Fruit fly (Drosophila melanogaster) whole organism, embryonic: ENCODE measurements around the gene NimC3.

ENCODE experiments used
- Adf1 ChIP-seq: fragments of 200-800 bp; sonication (Bioruptor generic); IDR thresholded peaks from 2 replicates; pipeline ENCODE4 v1.3.6; 2022; ENCODE audit warnings: missing biosample characterization, missing genetic modification characterization
- Atf3 ChIP-seq: fragments of 200-800 bp; sonication (Bioruptor generic); optimal IDR thresholded peaks from 3 replicates; lab custom pipeline; 2016; ENCODE audit warnings: missing biosample characterization, missing genetic modification characterization
- CG10209 ChIP-seq: fragments of 200-800 bp; sonication (Bioruptor generic); optimal IDR thresholded peaks from 3 replicates; lab custom pipeline; 2017; ENCODE audit warnings: missing biosample characterization, mild to moderate bottlenecking, missing genetic modification characterization, missing genetic modification reagents
- CG10979 ChIP-seq: fragments of 200-800 bp; sonication (Bioruptor generic); optimal IDR thresholded peaks from 2 replicates; lab custom pipeline; 2018; ENCODE audit warnings: missing biosample characterization, mild to moderate bottlenecking, missing genetic modification characterization, moderate library complexity
- CG11085 ChIP-seq: fragments of 200-800 bp; sonication (Bioruptor generic); IDR thresholded peaks from 2 replicates; pipeline ENCODE4 v1.3.6; 2022; ENCODE audit warnings: missing biosample characterization, missing genetic modification characterization
- CG11695 ChIP-seq: fragments of 200-800 bp; sonication (Bioruptor generic); IDR thresholded peaks from 3 replicates; pipeline ENCODE4 v1.3.6; 2022; ENCODE audit warnings: missing biosample characterization, missing genetic modification characterization
- CG12236 ChIP-seq: fragments of 200-800 bp; sonication (Bioruptor generic); optimal IDR thresholded peaks from 2 replicates; lab custom pipeline; 2016; ENCODE audit warnings: missing biosample characterization, missing genetic modification characterization
- CG12299 ChIP-seq: fragments of 200-800 bp; sonication (Bioruptor generic); optimal IDR thresholded peaks from 2 replicates; lab custom pipeline; 2018; ENCODE audit warnings: missing biosample characterization, mild to moderate bottlenecking, missing genetic modification characterization
- CG13894 ChIP-seq: fragments of 200-800 bp; sonication (Bioruptor generic); optimal IDR thresholded peaks from 3 replicates; lab custom pipeline; 2018; ENCODE audit warnings: missing biosample characterization, mild to moderate bottlenecking, missing genetic modification characterization, moderate library complexity
- CG18476 ChIP-seq: fragments of 200-800 bp; sonication (Bioruptor generic); optimal IDR thresholded peaks from 2 replicates; lab custom pipeline; 2016; ENCODE audit warnings: missing biosample characterization, mild to moderate bottlenecking, missing genetic modification characterization
- CG30403 ChIP-seq: fragments of 200-800 bp; sonication (Bioruptor generic); optimal IDR thresholded peaks from 3 replicates; lab custom pipeline; 2016; ENCODE audit warnings: missing biosample characterization, missing genetic modification characterization
- CG3847 ChIP-seq: fragments of 200-800 bp; sonication (Bioruptor generic); IDR thresholded peaks from 2 replicates; pipeline ENCODE4 v1.3.6; 2022; ENCODE audit warnings: missing biosample characterization, missing genetic modification characterization
- CG43689 ChIP-seq: fragments of 200-800 bp; sonication (Bioruptor generic); IDR thresholded peaks from 2 replicates; pipeline ENCODE4 v1.3.6; 2022; ENCODE audit warnings: missing biosample characterization, missing genetic modification characterization
- CG4730 ChIP-seq: fragments of 200-800 bp; sonication (Bioruptor generic); IDR thresholded peaks from 2 replicates; pipeline ENCODE4 v1.3.6; 2022; ENCODE audit warnings: missing biosample characterization, missing genetic modification characterization
- CG6175 ChIP-seq: fragments of 200-800 bp; sonication (Bioruptor generic); IDR thresholded peaks from 3 replicates; pipeline ENCODE4 v1.3.6; 2022; ENCODE audit warnings: missing biosample characterization, missing genetic modification characterization
- CG6272 ChIP-seq: fragments of 200-800 bp; sonication (Bioruptor generic); IDR thresholded peaks from 2 replicates; pipeline ENCODE4 v1.3.6; 2022; ENCODE audit warnings: missing biosample characterization, missing genetic modification characterization
- CG6765 ChIP-seq: fragments of 200-800 bp; sonication (Bioruptor generic); optimal IDR thresholded peaks from 3 replicates; lab custom pipeline; 2017; ENCODE audit warnings: missing biosample characterization, mild to moderate bottlenecking, missing genetic modification characterization
- CG7839 ChIP-seq: fragments of 200-800 bp; sonication (Bioruptor generic); optimal IDR thresholded peaks from 3 replicates; lab custom pipeline; 2018; ENCODE audit warnings: missing biosample characterization, mild to moderate bottlenecking, missing genetic modification characterization, moderate library complexity
- CG8388 ChIP-seq: fragments of 200-800 bp; sonication (Bioruptor generic); optimal IDR thresholded peaks from 2 replicates; lab custom pipeline; 2019; ENCODE audit warnings: missing biosample characterization, mild to moderate bottlenecking, missing genetic modification characterization, moderate library complexity
- CG8924 ChIP-seq: fragments of 200-800 bp; optimal IDR thresholded peaks from 3 replicates; lab custom pipeline; 2019; ENCODE audit warnings: missing biosample characterization, mild to moderate bottlenecking, missing genetic modification characterization, moderate library complexity
- CG9797 ChIP-seq: fragments of 200-800 bp; sonication (Bioruptor generic); optimal IDR thresholded peaks from 3 replicates; lab custom pipeline; 2018; ENCODE audit warnings: missing biosample characterization, mild to moderate bottlenecking, missing genetic modification characterization
- CoRest ChIP-seq: fragments of 200-800 bp; sonication (Bioruptor generic); optimal IDR thresholded peaks from 3 replicates; lab custom pipeline; 2018; ENCODE audit warnings: missing biosample characterization, mild to moderate bottlenecking, missing genetic modification characterization, moderate library complexity
- D19B ChIP-seq: fragments of 200-800 bp; sonication (Bioruptor generic); optimal IDR thresholded peaks from 2 replicates; lab custom pipeline; 2017; ENCODE audit warnings: missing biosample characterization, mild to moderate bottlenecking, missing genetic modification characterization
- Dip2 ChIP-seq: fragments of 200-800 bp; sonication (Bioruptor generic); IDR thresholded peaks from 2 replicates; pipeline ENCODE4 v1.3.6; 2022; ENCODE audit warnings: missing biosample characterization, missing genetic modification characterization
- Dp ChIP-seq: fragments of 200-800 bp; sonication (Bioruptor generic); optimal IDR thresholded peaks from 2 replicates; lab custom pipeline; 2018; ENCODE audit warnings: missing biosample characterization, mild to moderate bottlenecking, missing genetic modification characterization, moderate library complexity
- Drgx ChIP-seq: fragments of 200-800 bp; sonication (Bioruptor generic); IDR thresholded peaks from 2 replicates; pipeline ENCODE4 v1.3.6; 2022; ENCODE audit warnings: missing biosample characterization, missing genetic modification characterization
- HLH54F ChIP-seq: fragments of 200-800 bp; sonication (Bioruptor generic); optimal IDR thresholded peaks from 3 replicates; lab custom pipeline; 2016; ENCODE audit warnings: missing biosample characterization, missing genetic modification characterization
- HmgD ChIP-seq: fragments of 200-800 bp; sonication (Bioruptor generic); optimal IDR thresholded peaks from 3 replicates; lab custom pipeline; 2016; ENCODE audit warnings: missing biosample characterization, missing genetic modification characterization
- HmgZ ChIP-seq: fragments of 200-800 bp; sonication (Bioruptor generic); optimal IDR thresholded peaks from 2 replicates; lab custom pipeline; 2018; ENCODE audit warnings: missing biosample characterization, mild to moderate bottlenecking, missing genetic modification characterization
- Kr ChIP-seq: fragments of 200-800 bp; sonication (Bioruptor generic); optimal IDR thresholded peaks from 2 replicates; lab custom pipeline; 2017; ENCODE audit warnings: missing biosample characterization, mild to moderate bottlenecking, missing genetic modification characterization
- Oaz ChIP-seq: fragments of 200-800 bp; sonication (Bioruptor generic); IDR thresholded peaks from 2 replicates; pipeline ENCODE4 v1.3.6; 2022; ENCODE audit warnings: missing biosample characterization, missing genetic modification characterization
- Poxn ChIP-seq: fragments of 200-800 bp; sonication (Bioruptor generic); IDR thresholded peaks from 2 replicates; pipeline ENCODE4 v1.3.6; 2022; ENCODE audit warnings: missing biosample characterization, missing genetic modification characterization
- Six4 ChIP-seq: fragments of 200-800 bp; sonication (Bioruptor generic); optimal IDR thresholded peaks from 2 replicates; lab custom pipeline; 2016; ENCODE audit warnings: missing biosample characterization, missing genetic modification characterization
- Sry-δ ChIP-seq: fragments of 200-800 bp; sonication (Bioruptor generic); optimal IDR thresholded peaks from 2 replicates; lab custom pipeline; 2016; ENCODE audit warnings: missing biosample characterization, missing genetic modification characterization
- Vsx1 ChIP-seq: fragments of 200-800 bp; sonication (Bioruptor generic); optimal IDR thresholded peaks from 2 replicates; lab custom pipeline; 2017; ENCODE audit warnings: missing biosample characterization, mild to moderate bottlenecking, missing genetic modification characterization, missing genetic modification reagents
- Xbp1 ChIP-seq: fragments of 200-800 bp; sonication (Bioruptor generic); optimal IDR thresholded peaks from 3 replicates; lab custom pipeline; 2016; ENCODE audit warnings: missing biosample characterization, mild to moderate bottlenecking, missing genetic modification characterization
- aop ChIP-seq: fragments of 200-800 bp; sonication (Bioruptor generic); IDR thresholded peaks from 2 replicates; pipeline ENCODE4 v1.3.6; 2022; ENCODE audit warnings: missing biosample characterization, missing genetic modification characterization
- bab2 ChIP-seq: fragments of 200-800 bp; sonication (Bioruptor generic); optimal IDR thresholded peaks from 2 replicates; lab custom pipeline; 2016; ENCODE audit warnings: missing biosample characterization, missing genetic modification characterization
- br ChIP-seq: fragments of >200 bp; optimal IDR thresholded peaks from 2 replicates; lab custom pipeline; 2017
- ewg ChIP-seq: fragments of 200-800 bp; sonication (Bioruptor generic); optimal IDR thresholded peaks from 3 replicates; lab custom pipeline; 2017; ENCODE audit warnings: mild to moderate bottlenecking, missing biosample characterization, missing genetic modification reagents, missing genetic modification characterization
- gce ChIP-seq: fragments of 200-800 bp; sonication (Bioruptor generic); IDR thresholded peaks from 3 replicates; pipeline ENCODE4 v1.3.6; 2022; ENCODE audit warnings: missing biosample characterization, missing genetic modification characterization
- kah ChIP-seq: fragments of 200-800 bp; sonication (Bioruptor generic); optimal IDR thresholded peaks from 2 replicates; lab custom pipeline; 2018; ENCODE audit warnings: missing biosample characterization, mild to moderate bottlenecking, missing genetic modification characterization
- luna ChIP-seq: fragments of 200-800 bp; sonication (Bioruptor generic); optimal IDR thresholded peaks from 2 replicates; lab custom pipeline; 2016; ENCODE audit warnings: missing biosample characterization, missing genetic modification characterization
- pb ChIP-seq: fragments of 200-800 bp; sonication (Bioruptor generic); optimal IDR thresholded peaks from 3 replicates; lab custom pipeline; 2016; ENCODE audit warnings: missing biosample characterization, missing genetic modification characterization
- psq ChIP-seq: fragments of 200-800 bp; sonication (Bioruptor generic); optimal IDR thresholded peaks from 2 replicates; lab custom pipeline; 2017; ENCODE audit warnings: missing biosample characterization, missing genetic modification characterization
- ssp ChIP-seq: fragments of 200-800 bp; sonication (Bioruptor generic); IDR thresholded peaks from 2 replicates; pipeline ENCODE4 v1.3.6; 2022; ENCODE audit warnings: missing biosample characterization, missing genetic modification characterization
- stwl ChIP-seq: fragments of 200-800 bp; sonication (Bioruptor generic); optimal IDR thresholded peaks from 3 replicates; lab custom pipeline; 2018; ENCODE audit warnings: missing biosample characterization, mild to moderate bottlenecking, missing genetic modification characterization, moderate library complexity
- tio ChIP-seq: fragments of 200-800 bp; sonication (Bioruptor generic); optimal IDR thresholded peaks from 2 replicates; lab custom pipeline; 2017; ENCODE audit warnings: missing biosample characterization, missing genetic modification characterization, inconsistent platforms
- tll ChIP-seq, 2 experiments: fragments of 200-800 bp in 1 of 2; fragments of >200 bp in 1 of 2; sonication (Bioruptor generic) in 1 of 2; optimal IDR thresholded peaks; 2 replicates each; lab custom pipeline; 2017 to 2019; ENCODE audit warnings: missing biosample characterization in 2 of 2, missing genetic modification characterization in 2 of 2, mild to moderate bottlenecking in 1 of 2, moderate library complexity in 1 of 2
- toy ChIP-seq: fragments of 200-800 bp; sonication (Bioruptor generic); IDR thresholded peaks from 2 replicates; pipeline ENCODE4 v1.3.6; 2022; ENCODE audit warnings: missing biosample characterization, missing genetic modification characterization
- zen2 ChIP-seq: fragments of 200-800 bp; sonication (Bioruptor generic); IDR thresholded peaks from 3 replicates; pipeline ENCODE4 v1.3.6; 2022; ENCODE audit warnings: missing biosample characterization, missing genetic modification characterization; ENCODE audit not compliant: partially characterized antibody

Gene NimC3

DNA sequence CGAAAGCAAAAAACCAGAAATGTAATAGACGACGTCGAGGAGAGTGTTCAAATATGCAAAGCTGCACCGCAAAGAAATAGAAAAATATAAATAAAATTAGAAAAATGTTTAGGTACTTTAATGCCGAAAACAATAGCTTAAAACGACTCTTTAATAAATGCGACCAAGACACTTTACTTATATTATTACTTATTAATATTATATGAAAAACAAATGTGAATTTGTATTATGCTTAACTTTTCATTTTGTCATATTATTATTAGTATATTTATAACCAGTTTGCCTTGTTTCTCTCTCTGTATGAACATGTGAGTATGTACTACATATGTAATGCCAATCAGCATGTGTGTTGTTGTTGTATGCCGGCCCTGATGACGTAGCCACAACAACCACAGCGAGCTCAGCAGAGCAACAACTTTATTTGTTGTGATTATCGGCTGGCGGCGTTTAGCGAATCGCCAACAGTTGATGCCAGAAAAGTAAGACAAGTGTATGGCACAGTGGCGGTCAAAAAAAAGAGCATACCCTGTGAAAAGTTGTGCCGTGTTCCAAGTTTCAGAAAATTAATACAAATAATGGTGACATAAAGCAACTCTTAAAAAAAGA is 2.2 kb upstream of the NimC3 start (continued):
- TF ChIP-seq Atf3 (GFP tag; lab: Kevin White, UChicago) (peak; percentile 49), CoRest (tag; lab: Kevin White, UChicago) (peak; percentile 98), bab2 (peak; percentile 59), aop (GFP tag; lab: Robert Waterston, UW) (no peak), CG8924 (tag; lab: Kevin White, UChicago) (peak; percentile 98), D19B (GFP tag; lab: Kevin White, UChicago) (peak; percentile 82), pb (GFP tag; lab: Kevin White, UChicago) (no peak), CG8388 (GFP tag; lab: Kevin White, UChicago) (peak; percentile 96), stwl (tag; lab: Kevin White, UChicago) (peak; percentile 14), Six4 (GFP tag; lab: Kevin White, UChicago) (peak; percentile 72), tio (GFP tag; lab: Kevin White, UChicago) (peak; percentile 79), CG43689 (GFP tag; lab: Robert Waterston, UW) (peak; percentile 60; the same call in 1 of the 2 replicates), ewg (GFP tag; lab: Kevin White, UChicago) (peak; percentile 85), CG11085 (GFP tag; lab: Robert Waterston, UW) (peak; percentile 76), CG3847 (GFP tag; lab: Robert Waterston, UW) (peak; percentile 94), CG10209 (GFP tag; lab: Kevin White, UChicago) (peak; percentile 95), HmgZ (tag; lab: Kevin White, UChicago) (peak; percentile 53), kah (GFP tag; lab: Kevin White, UChicago) (peak; percentile 87), gce (GFP tag; lab: Robert Waterston, UW) (peak; percentile 72; the same call in 1 of the 3 replicates), CG11695 (GFP tag; lab: Robert Waterston, UW) (peak; percentile 97), psq (GFP tag; lab: Kevin White, UChicago) (peak; percentile 86), CG6175 (GFP tag; lab: Robert Waterston, UW) (peak; percentile 36; the same call in 2 of the 3 replicates), CG6765 (GFP tag; lab: Kevin White, UChicago) (peak; percentile 95), CG30403 (GFP tag; lab: Kevin White, UChicago) (peak; percentile 89), CG18476 (GFP tag; lab: Kevin White, UChicago) (peak; percentile 57), tll (GFP tag; optimal IDR thresholded peaks at IDR 0.05; lab: Kevin White, UChicago) (peak in 1 of 2 experiments; percentile 63), Dip2 (GFP tag; lab: Robert Waterston, UW) (peak; percentile 61), Vsx1 (GFP tag; lab: Kevin White, UChicago) (peak; percentile 86), CG6272 (GFP tag; lab: Robert Waterston, UW) (peak; percentile 83), br (lab: Kevin White, UChicago) (no peak), Xbp1 (peak; percentile 78), toy (GFP tag; lab: Robert Waterston, UW) (no peak; the same call in none of the 2 replicates), Adf1 (peak; percentile 78; the same call in 1 of the 2 replicates), CG10979 (tag; lab: Kevin White, UChicago) (peak; percentile 94), CG9797 (GFP tag; lab: Kevin White, UChicago) (no peak), Oaz (GFP tag; lab: Robert Waterston, UW) (peak; percentile 87), Sry-δ (no peak), CG12299 (tag; lab: Kevin White, UChicago) (peak; percentile 97), HLH54F (GFP tag; lab: Kevin White, UChicago) (no peak), Poxn (peak; percentile 74), Kr (GFP tag; lab: Kevin White, UChicago) (no peak), Drgx (GFP tag; lab: Robert Waterston, UW) (peak; percentile 95), Dp (GFP tag; lab: Kevin White, UChicago) (no peak), CG4730 (peak; percentile 88), luna (GFP tag; lab: Kevin White, UChicago) (no peak), CG12236 (GFP tag; lab: Kevin White, UChicago) (no peak), zen2 (no peak), CG7839 (tag; lab: Kevin White, UChicago) (peak; percentile 98), HmgD (GFP tag; lab: Kevin White, UChicago) (peak; percentile 2), CG13894 (tag; lab: Kevin White, UChicago) (peak; percentile 84), ssp (GFP tag; lab: Robert Waterston, UW) (peak; percentile 86)
